Fruit fly (Drosophila melanogaster) whole organism, embryonic: Measurements from ENCODE around the gene aqz.

ENCODE experiments used
- Adf1 ChIP-seq: fragments of 200-800 bp; sonication (Bioruptor generic); IDR thresholded peaks from 2 replicates; pipeline ENCODE4 v1.3.6; 2022; ENCODE audit warnings: missing biosample characterization, missing genetic modification characterization
- B-H2 ChIP-seq: fragments of 200-800 bp; sonication (Bioruptor generic); optimal IDR thresholded peaks from 2 replicates; lab custom pipeline; 2018; ENCODE audit warnings: missing biosample characterization, mild to moderate bottlenecking, missing genetic modification characterization
- CG10209 ChIP-seq: fragments of 200-800 bp; sonication (Bioruptor generic); optimal IDR thresholded peaks from 3 replicates; lab custom pipeline; 2017; ENCODE audit warnings: missing biosample characterization, mild to moderate bottlenecking, missing genetic modification characterization, missing genetic modification reagents
- CG10543 ChIP-seq: fragments of 200-800 bp; sonication (Bioruptor generic); optimal IDR thresholded peaks from 3 replicates; lab custom pipeline; 2017; ENCODE audit warnings: missing biosample characterization, mild to moderate bottlenecking, missing genetic modification characterization, moderate library complexity
- CG10979 ChIP-seq: fragments of 200-800 bp; sonication (Bioruptor generic); optimal IDR thresholded peaks from 2 replicates; lab custom pipeline; 2018; ENCODE audit warnings: missing biosample characterization, mild to moderate bottlenecking, missing genetic modification characterization, moderate library complexity
- CG1233 ChIP-seq: fragments of 200-800 bp; sonication (Bioruptor generic); optimal IDR thresholded peaks from 4 replicates; lab custom pipeline; 2018; ENCODE audit warnings: missing biosample characterization, mild to moderate bottlenecking, missing genetic modification characterization
- CG12769 ChIP-seq: fragments of 200-800 bp; sonication (Bioruptor generic); optimal IDR thresholded peaks from 2 replicates; lab custom pipeline; 2019; ENCODE audit warnings: missing biosample characterization, mild to moderate bottlenecking, missing genetic modification characterization, moderate library complexity
- CG13123 ChIP-seq: fragments of 200-800 bp; sonication (Bioruptor generic); optimal IDR thresholded peaks from 2 replicates; lab custom pipeline; 2016; ENCODE audit warnings: missing biosample characterization, missing genetic modification characterization
- CG14014 ChIP-seq: fragments of 200-800 bp; sonication (Bioruptor generic); IDR thresholded peaks from 2 replicates; pipeline ENCODE4 v1.3.6; 2022; ENCODE audit warnings: missing biosample characterization, missing genetic modification characterization
- CG14860 ChIP-seq: fragments of 200-800 bp; sonication (Bioruptor generic); IDR thresholded peaks from 3 replicates; pipeline ENCODE4 v1.3.6; 2022; ENCODE audit warnings: missing biosample characterization, missing genetic modification characterization; ENCODE audit not compliant: partially characterized antibody
- CG15011 ChIP-seq: fragments of 200-800 bp; sonication (Bioruptor generic); optimal IDR thresholded peaks from 3 replicates; lab custom pipeline; 2018; ENCODE audit warnings: missing biosample characterization, mild to moderate bottlenecking, missing genetic modification characterization
- CG17612 ChIP-seq: fragments of 200-800 bp; sonication (Bioruptor generic); IDR thresholded peaks from 2 replicates; pipeline ENCODE4 v1.3.6; 2022; ENCODE audit warnings: missing biosample characterization, missing genetic modification characterization
- CG18262 ChIP-seq: fragments of 200-800 bp; optimal IDR thresholded peaks from 3 replicates; lab custom pipeline; 2019; ENCODE audit warnings: missing biosample characterization, mild to moderate bottlenecking, missing genetic modification characterization, moderate library complexity
- CG2199 ChIP-seq: fragments of 200-800 bp; sonication (Bioruptor generic); IDR thresholded peaks from 3 replicates; pipeline ENCODE4 v1.3.6; 2022; ENCODE audit warnings: missing biosample characterization, missing genetic modification characterization
- CG30403 ChIP-seq: fragments of 200-800 bp; sonication (Bioruptor generic); optimal IDR thresholded peaks from 3 replicates; lab custom pipeline; 2016; ENCODE audit warnings: missing biosample characterization, missing genetic modification characterization
- CG34376 ChIP-seq: fragments of 200-800 bp; sonication (Bioruptor generic); optimal IDR thresholded peaks from 2 replicates; lab custom pipeline; 2018; ENCODE audit warnings: missing biosample characterization, mild to moderate bottlenecking, missing genetic modification characterization
- CG4707 ChIP-seq: fragments of 200-800 bp; sonication (Bioruptor generic); optimal IDR thresholded peaks from 2 replicates; lab custom pipeline; 2018; ENCODE audit warnings: missing biosample characterization, mild to moderate bottlenecking, missing genetic modification characterization, moderate library complexity
- CG6175 ChIP-seq: fragments of 200-800 bp; sonication (Bioruptor generic); IDR thresholded peaks from 3 replicates; pipeline ENCODE4 v1.3.6; 2022; ENCODE audit warnings: missing biosample characterization, missing genetic modification characterization
- CG6765 ChIP-seq: fragments of 200-800 bp; sonication (Bioruptor generic); optimal IDR thresholded peaks from 3 replicates; lab custom pipeline; 2017; ENCODE audit warnings: missing biosample characterization, mild to moderate bottlenecking, missing genetic modification characterization
- CG7928 ChIP-seq: fragments of 200-800 bp; sonication (Bioruptor generic); optimal IDR thresholded peaks from 2 replicates; lab custom pipeline; 2017; ENCODE audit warnings: missing biosample characterization, mild to moderate bottlenecking, missing genetic modification characterization
- CrebB ChIP-seq: fragments of 200-800 bp; sonication (Bioruptor generic); optimal IDR thresholded peaks from 3 replicates; lab custom pipeline; 2018; ENCODE audit warnings: missing biosample characterization, mild to moderate bottlenecking, missing genetic modification characterization
- ERR ChIP-seq: fragments of 200-800 bp; sonication (Bioruptor generic); optimal IDR thresholded peaks from 2 replicates; lab custom pipeline; 2016; ENCODE audit warnings: missing biosample characterization, missing genetic modification characterization
- Elba2 ChIP-seq: fragments of 200-800 bp; sonication (Bioruptor generic); optimal IDR thresholded peaks from 3 replicates; lab custom pipeline; 2016; ENCODE audit warnings: missing biosample characterization, missing genetic modification characterization
- Fer3 ChIP-seq: fragments of 200-800 bp; sonication (Bioruptor generic); optimal IDR thresholded peaks from 2 replicates; lab custom pipeline; 2018; ENCODE audit warnings: missing biosample characterization, mild to moderate bottlenecking, missing genetic modification characterization, moderate library complexity
- Gug ChIP-seq: fragments of 200-800 bp; sonication (Bioruptor generic); IDR thresholded peaks from 4 replicates; pipeline ENCODE4 v1.3.6; 2022; ENCODE audit warnings: missing biosample characterization, missing genetic modification characterization
- Hmr ChIP-seq: fragments of 200-800 bp; sonication (Bioruptor generic); optimal IDR thresholded peaks from 3 replicates; lab custom pipeline; 2017; ENCODE audit warnings: mild to moderate bottlenecking, missing biosample characterization, missing genetic modification reagents, missing genetic modification characterization
- Hsf ChIP-seq: fragments of 200-800 bp; sonication (Bioruptor generic); optimal IDR thresholded peaks from 3 replicates; lab custom pipeline; 2016; ENCODE audit warnings: missing biosample characterization, missing genetic modification characterization
- PHDP ChIP-seq: fragments of 200-800 bp; sonication (Bioruptor generic); optimal IDR thresholded peaks from 3 replicates; lab custom pipeline; 2018; ENCODE audit warnings: missing biosample characterization, mild to moderate bottlenecking, missing genetic modification characterization, moderate library complexity
- Xrp1 ChIP-seq: fragments of 200-800 bp; sonication (Bioruptor generic); IDR thresholded peaks from 2 replicates; pipeline ENCODE4 v1.3.6; 2022; ENCODE audit warnings: missing biosample characterization, missing genetic modification characterization
- YL-1 ChIP-seq: fragments of 200-800 bp; sonication (Bioruptor generic); optimal IDR thresholded peaks from 3 replicates; lab custom pipeline; 2017; ENCODE audit warnings: missing biosample characterization, mild to moderate bottlenecking, missing genetic modification characterization
- ara ChIP-seq: fragments of 200-800 bp; sonication (Bioruptor generic); IDR thresholded peaks from 2 replicates; pipeline ENCODE4 v1.3.6; 2022; ENCODE audit warnings: missing biosample characterization, missing genetic modification characterization
- ash1 ChIP-seq: fragments of 200-800 bp; sonication (Bioruptor generic); optimal IDR thresholded peaks from 2 replicates; lab custom pipeline; 2018; ENCODE audit warnings: missing biosample characterization, mild to moderate bottlenecking, missing genetic modification characterization
- az2 ChIP-seq: fragments of 200-800 bp; sonication (Bioruptor generic); optimal IDR thresholded peaks from 3 replicates; lab custom pipeline; 2016; ENCODE audit warnings: missing biosample characterization, missing genetic modification characterization
- bigmax ChIP-seq: fragments of 200-800 bp; sonication (Bioruptor generic); optimal IDR thresholded peaks from 2 replicates; lab custom pipeline; 2018; ENCODE audit warnings: missing biosample characterization, mild to moderate bottlenecking, missing genetic modification characterization
- br ChIP-seq: fragments of >200 bp; optimal IDR thresholded peaks from 2 replicates; lab custom pipeline; 2017
- cas ChIP-seq: fragments of 200-800 bp; sonication (Bioruptor generic); IDR thresholded peaks from 2 replicates; pipeline ENCODE4 v1.3.6; 2022; ENCODE audit warnings: missing biosample characterization, missing genetic modification characterization
- chinmo ChIP-seq: fragments of 200-800 bp; sonication (Bioruptor generic); IDR thresholded peaks from 4 replicates; pipeline ENCODE4 v1.3.6; 2022; ENCODE audit warnings: missing biosample characterization, missing genetic modification characterization; ENCODE audit not compliant: partially characterized antibody
- crol ChIP-seq: fragments of 200-800 bp; sonication (Bioruptor generic); IDR thresholded peaks from 2 replicates; pipeline ENCODE4 v1.3.6; 2022; ENCODE audit warnings: missing biosample characterization, missing genetic modification characterization
- da ChIP-seq: fragments of 200-800 bp; sonication (Bioruptor generic); optimal IDR thresholded peaks from 2 replicates; lab custom pipeline; 2016; ENCODE audit warnings: missing biosample characterization, missing genetic modification characterization
- hkb ChIP-seq, 2 experiments: fragments of 200-800 bp in 1 of 2; fragments of >200 bp in 1 of 2; sonication (Bioruptor generic) in 1 of 2; IDR thresholded peaks in 1 of 2; optimal IDR thresholded peaks in 1 of 2; 2 replicates each; pipeline versions ENCODE4 v1.3.6 to Lab custom; 2017 to 2022; ENCODE audit warnings: missing biosample characterization in 1 of 2, missing genetic modification characterization in 1 of 2
- inv ChIP-seq: fragments of 200-800 bp; sonication (Bioruptor generic); IDR thresholded peaks from 2 replicates; pipeline ENCODE4 v1.3.6; 2022; ENCODE audit warnings: missing biosample characterization, missing genetic modification characterization; ENCODE audit not compliant: partially characterized antibody
- kah ChIP-seq: fragments of 200-800 bp; sonication (Bioruptor generic); optimal IDR thresholded peaks from 2 replicates; lab custom pipeline; 2018; ENCODE audit warnings: missing biosample characterization, mild to moderate bottlenecking, missing genetic modification characterization
- kni ChIP-seq: fragments of 200-800 bp; sonication (Bioruptor generic); optimal IDR thresholded peaks from 3 replicates; lab custom pipeline; 2017; ENCODE audit warnings: mild to moderate bottlenecking, missing biosample characterization, missing genetic modification reagents, missing genetic modification characterization
- rib ChIP-seq: fragments of 200-800 bp; sonication (Bioruptor generic); IDR thresholded peaks from 2 replicates; pipeline ENCODE4 v1.3.6; 2022; ENCODE audit warnings: missing biosample characterization, missing genetic modification characterization
- ro ChIP-seq: fragments of 200-800 bp; sonication (Bioruptor generic); IDR thresholded peaks from 2 replicates; pipeline ENCODE4 v1.3.6; 2022; ENCODE audit warnings: missing biosample characterization, missing genetic modification characterization
- sug ChIP-seq: fragments of 200-800 bp; optimal IDR thresholded peaks from 2 replicates; lab custom pipeline; 2019; ENCODE audit warnings: missing biosample characterization, mild to moderate bottlenecking, missing genetic modification characterization, moderate library complexity
- ttk ChIP-seq: fragments of 200-800 bp; sonication (Bioruptor generic); IDR thresholded peaks from 2 replicates; pipeline ENCODE4 v2.1.2; 2022; ENCODE audit warnings: missing biosample characterization, missing genetic modification characterization
- unpg ChIP-seq: fragments of 200-800 bp; sonication (Bioruptor generic); optimal IDR thresholded peaks from 3 replicates; lab custom pipeline; 2018; ENCODE audit warnings: missing biosample characterization, mild to moderate bottlenecking, missing genetic modification characterization, moderate library complexity
- yki ChIP-seq: fragments of >200 bp; optimal IDR thresholded peaks from 3 replicates; lab custom pipeline; 2018
- zfh1 ChIP-seq: fragments of 200-800 bp; sonication (Bioruptor generic); IDR thresholded peaks from 3 replicates; pipeline ENCODE4 v1.3.6; 2022; ENCODE audit warnings: missing biosample characterization, missing genetic modification characterization

aqz gene

DNA sequence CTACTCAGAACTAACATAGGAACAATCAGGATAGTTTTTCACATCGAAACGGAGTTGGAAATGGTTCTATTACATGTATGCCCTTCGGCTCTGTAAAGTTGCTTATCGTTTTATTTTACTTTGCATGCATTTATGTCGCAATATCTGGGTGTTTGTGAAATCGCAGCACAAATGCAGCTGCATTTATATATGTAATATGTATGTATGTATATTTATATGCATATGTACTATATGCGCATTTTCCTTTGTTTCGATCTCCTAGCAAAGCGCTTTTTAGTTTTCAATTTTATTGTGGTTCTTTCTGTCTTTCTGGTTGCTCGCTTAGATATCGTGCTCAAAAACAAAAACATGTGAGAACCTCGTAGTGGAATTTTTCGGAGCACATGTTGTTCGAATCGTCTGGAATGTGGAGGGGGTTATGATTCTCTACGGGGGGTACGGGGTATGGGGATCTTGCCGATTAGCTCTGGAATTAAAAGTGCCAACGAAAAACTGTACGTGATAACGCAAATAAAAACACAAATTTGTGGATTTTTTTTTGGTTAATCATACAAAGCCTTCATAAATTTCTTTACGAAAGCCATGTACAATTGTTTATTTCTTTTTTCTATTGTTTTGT is 6.3 kb downstream of the aqz start (continued):
- TF ChIP-seq CG4707 (GFP tag; lab: Kevin White, UChicago), result no peak
- TF ChIP-seq CG7928 (GFP tag; lab: Kevin White, UChicago), result no peak
- TF ChIP-seq CG13123, result no peak
- TF ChIP-seq PHDP (tag; lab: Kevin White, UChicago), result no peak
- no peak for TF ChIP-seq cas
- no peak for TF ChIP-seq inv (GFP tag; lab: Robert Waterston, UW)
- TF ChIP-seq YL-1, result no peak
- no peak for TF ChIP-seq Gug (GFP tag; lab: Robert Waterston, UW)
- TF ChIP-seq CG6765 (GFP tag; lab: Kevin White, UChicago), result peak; percentile 10
- TF ChIP-seq CG2199, result peak; percentile 67; the same call in 1 of the 3 replicates
- no peak for TF ChIP-seq CG14014
- 0 out of 2 replicates have a peak, but pooled peaks have one; percentile 5 for TF ChIP-seq Xrp1
- no peak for TF ChIP-seq hkb (optimal IDR thresholded peaks at IDR 0.05; lab: Kevin White, UChicago)
- TF ChIP-seq hkb (GFP tag; IDR thresholded peaks at IDR 0.05; lab: Robert Waterston, UW), result peak; percentile 49; the same call in 1 of the 2 replicates
- peak; percentile 13 for TF ChIP-seq Fer3 (tag; lab: Kevin White, UChicago)
- TF ChIP-seq Hmr, result peak; percentile 12
- no peak for TF ChIP-seq CG14860 (GFP tag; lab: Robert Waterston, UW)
- no peak for TF ChIP-seq ERR (GFP tag; lab: Kevin White, UChicago)
- TF ChIP-seq CG30403, result no peak
- peak; percentile 51 for TF ChIP-seq B-H2 (GFP tag; lab: Kevin White, UChicago)
- TF ChIP-seq CrebB (tag; lab: Kevin White, UChicago), result no peak
- TF ChIP-seq ara (GFP tag; lab: Robert Waterston, UW), result no peak
- no peak for TF ChIP-seq CG17612 (GFP tag; lab: Robert Waterston, UW)
- TF ChIP-seq bigmax (GFP tag; lab: Kevin White, UChicago), result peak; percentile 20
- TF ChIP-seq CG10979, result no peak
- TF ChIP-seq rib (GFP tag; lab: Robert Waterston, UW), result peak; percentile 34; the same call in 1 of the 2 replicates
- TF ChIP-seq CG1233, result peak; percentile 18
- TF ChIP-seq az2, result no peak
- TF ChIP-seq CG15011 (GFP tag; lab: Kevin White, UChicago), result no peak
- TF ChIP-seq ttk, result no peak
- peak; percentile 64 for TF ChIP-seq CG12769 (tag; lab: Kevin White, UChicago)
- no peak for TF ChIP-seq da (GFP tag; lab: Kevin White, UChicago)
- TF ChIP-seq crol, result peak; percentile 89
- no peak for TF ChIP-seq CG10209 (GFP tag; lab: Kevin White, UChicago)
- TF ChIP-seq Hsf (GFP tag; lab: Kevin White, UChicago), result no peak
- TF ChIP-seq kah (GFP tag; lab: Kevin White, UChicago), result no peak
- no peak for TF ChIP-seq kni (GFP tag; lab: Kevin White, UChicago)
- TF ChIP-seq CG10543 (GFP tag; lab: Kevin White, UChicago), result peak; percentile 81
- peak; percentile 72 for TF ChIP-seq CG34376 (GFP tag; lab: Kevin White, UChicago)
- no peak for TF ChIP-seq ro (GFP tag; lab: Robert Waterston, UW)
- 0 out of 3 replicates have a peak, but pooled peaks have one; percentile 23 for TF ChIP-seq zfh1 (GFP tag; lab: Robert Waterston, UW)
- no peak for TF ChIP-seq unpg (GFP tag; lab: Kevin White, UChicago)
- peak; percentile 9; the same call in 1 of the 2 replicates for TF ChIP-seq Adf1 (GFP tag; lab: Robert Waterston, UW)
- no peak for TF ChIP-seq CG6175 (GFP tag; lab: Robert Waterston, UW)
- no peak for TF ChIP-seq CG18262 (tag; lab: Kevin White, UChicago)
- TF ChIP-seq sug, result peak; percentile 92
- no peak for TF ChIP-seq br (lab: Kevin White, UChicago)
- no peak for TF ChIP-seq yki
- no peak for TF ChIP-seq ash1 (GFP tag; lab: Kevin White, UChicago)
- no peak for TF ChIP-seq Elba2
- TF ChIP-seq chinmo (GFP tag; lab: Robert Waterston, UW), result 0 out of 4 replicates have a peak, but pooled peaks have one; percentile 4
